Fruit fly (Drosophila melanogaster): ENCODE results near the gene Gem4c.

- no peak for TF ChIP-seq CG7556 (GFP tag; optimal IDR thresholded peaks at IDR 0.05)
- peak; percentile 24 for TF ChIP-seq CG15514 (GFP tag; optimal IDR thresholded peaks at IDR 0.05)
- no peak for TF ChIP-seq kay (GFP tag; optimal IDR thresholded peaks at IDR 0.05)
- no peak for TF ChIP-seq CG12299 (tag; optimal IDR thresholded peaks at IDR 0.05)
- no peak for TF ChIP-seq lilli (GFP tag; optimal IDR thresholded peaks at IDR 0.05)
- no peak for TF ChIP-seq Deaf1 (tag; optimal IDR thresholded peaks at IDR 0.05)
These were observed 13.2 kb upstream of the Gem4c start for dm6 chrX:3931669-3932068.
